Worm (Caenorhabditis elegans) whole organism, late embryonic: ENCODE data around the gene F25E2.2.

Experiments
- F13H6.1 ChIP-seq: sonication (generic microtip); optimal IDR thresholded peaks from 2 replicates; lab custom pipeline; 2016; ENCODE audit warnings: missing genetic modification characterization, missing compliant biosample characterization
- ets-4 ChIP-seq: sonication (generic microtip); optimal IDR thresholded peaks from 2 replicates; lab custom pipeline; 2016; ENCODE audit warnings: missing genetic modification characterization, missing compliant biosample characterization
- hlh-30 ChIP-seq: sonication (generic microtip); optimal IDR thresholded peaks from 2 replicates; lab custom pipeline; 2017; ENCODE audit warnings: antibody characterized with exemption, missing genetic modification characterization, missing compliant biosample characterization; ENCODE audit not compliant: insufficient read depth
- pha-4 ChIP-seq: fragments of 150-350 bp; optimal IDR thresholded peaks from 2 replicates; lab custom pipeline; 2018; ENCODE audit warnings: missing biosample characterization, missing genetic modification reagents, missing genetic modification characterization
- pqm-1 ChIP-seq: sonication (generic microtip); optimal IDR thresholded peaks from 2 replicates; lab custom pipeline; 2016; ENCODE audit warnings: missing genetic modification characterization, missing compliant biosample characterization
- ref-2 ChIP-seq: sonication (generic microtip); optimal IDR thresholded peaks from 2 replicates; lab custom pipeline; 2016; ENCODE audit warnings: missing genetic modification characterization, missing compliant biosample characterization
- sox-4 ChIP-seq: sonication (generic microtip); optimal IDR thresholded peaks from 2 replicates; lab custom pipeline; 2017; ENCODE audit warnings: mild to moderate bottlenecking, missing genetic modification characterization, inconsistent platforms, missing compliant biosample characterization
- tbx-2 ChIP-seq: sonication (generic microtip); optimal IDR thresholded peaks from 2 replicates; lab custom pipeline; 2016; ENCODE audit warnings: missing genetic modification characterization, missing compliant biosample characterization
- tbx-7 ChIP-seq: sonication (generic microtip); optimal IDR thresholded peaks from 2 replicates; lab custom pipeline; 2016; ENCODE audit warnings: missing genotype, missing genetic modification characterization, missing compliant biosample characterization
- unc-86 ChIP-seq: sonication (generic microtip); optimal IDR thresholded peaks from 2 replicates; lab custom pipeline; 2016; ENCODE audit warnings: missing genetic modification characterization, missing compliant biosample characterization
- ztf-16 ChIP-seq: sonication (generic microtip); optimal IDR thresholded peaks from 2 replicates; lab custom pipeline; 2017; ENCODE audit warnings: missing genetic modification characterization, missing compliant biosample characterization

- TF ChIP-seq sox-4 (tag; lab: Kevin White, UChicago), result no peak
- TF ChIP-seq F13H6.1, result no peak
- no peak for TF ChIP-seq unc-86
- no peak for TF ChIP-seq hlh-30
- no peak for TF ChIP-seq pha-4 (tag; lab: Kevin White, UChicago)
- no peak for TF ChIP-seq tbx-7 (tag; lab: Kevin White, UChicago)
- TF ChIP-seq pqm-1 (tag; lab: Kevin White, UChicago), result no peak
- no peak for TF ChIP-seq ztf-16
- no peak for TF ChIP-seq tbx-2
- TF ChIP-seq ets-4, result no peak
- no peak for TF ChIP-seq ref-2 (tag; lab: Kevin White, UChicago)
Observed at ce11 chrX:772184-772583, 38.4 kb downstream of the F25E2.2 start, which contains the start of gene T04G9.4.
